Worm (Caenorhabditis elegans): Measurements from ENCODE around the gene bath-44.

DNA sequence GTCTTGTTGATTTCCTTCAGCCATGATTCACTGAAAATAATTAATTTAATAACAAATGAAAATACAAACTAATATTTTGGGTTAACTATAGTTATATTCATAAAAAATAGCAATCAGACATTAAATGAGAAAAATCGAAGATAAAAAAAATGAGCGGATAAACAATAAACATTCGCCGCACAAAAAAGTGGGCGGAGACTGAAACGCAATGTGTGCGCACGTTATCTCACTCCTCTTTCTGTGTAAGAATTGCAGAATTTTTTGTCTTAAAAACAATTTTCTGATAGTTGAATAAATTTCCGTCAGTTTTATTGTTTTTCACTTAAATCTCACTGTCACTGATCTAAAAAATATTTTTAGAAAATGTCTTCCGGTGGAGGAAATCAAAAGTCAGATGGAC lies 20.6 kb upstream of the bath-44 start, which contains the start of the genes mtch-1 and rpb-4:
- TF ChIP-seq dao-5 (tag; optimal IDR thresholded peaks at IDR 0.05) = no peak
- TF ChIP-seq him-1 (tag; optimal IDR thresholded peaks at IDR 0.05) = no peak
- TF ChIP-seq W03F9.2 (tag; optimal IDR thresholded peaks at IDR 0.05) = peak; percentile 75
